Fruit fly (Drosophila melanogaster) whole organism, embryonic: ENCODE measurements around the gene vih.

ENCODE experiments used
- Ada2b ChIP-seq: fragments of 200-800 bp; sonication (Bioruptor generic); IDR thresholded peaks from 2 replicates; pipeline ENCODE4 v1.3.6; 2022; ENCODE audit warnings: missing biosample characterization, missing genetic modification characterization
- B-H1 ChIP-seq: fragments of 200-800 bp; sonication (Bioruptor generic); IDR thresholded peaks from 3 replicates; pipeline ENCODE4 v1.3.6; 2022; ENCODE audit warnings: missing biosample characterization, missing genetic modification characterization
- B-H2 ChIP-seq: fragments of 200-800 bp; sonication (Bioruptor generic); optimal IDR thresholded peaks from 2 replicates; lab custom pipeline; 2018; ENCODE audit warnings: missing biosample characterization, mild to moderate bottlenecking, missing genetic modification characterization
- Bgb ChIP-seq: fragments of 200-800 bp; sonication (Bioruptor generic); IDR thresholded peaks from 2 replicates; pipeline ENCODE4 v1.3.6; 2022; ENCODE audit warnings: missing biosample characterization, missing genetic modification characterization; ENCODE audit not compliant: partially characterized antibody
- CG11085 ChIP-seq: fragments of 200-800 bp; sonication (Bioruptor generic); IDR thresholded peaks from 2 replicates; pipeline ENCODE4 v1.3.6; 2022; ENCODE audit warnings: missing biosample characterization, missing genetic modification characterization
- CG11560 ChIP-seq: fragments of 200-800 bp; sonication (Bioruptor generic); IDR thresholded peaks from 3 replicates; pipeline ENCODE4 v1.3.6; 2022; ENCODE audit warnings: missing biosample characterization, missing genetic modification characterization
- CG12219 ChIP-seq: fragments of 200-800 bp; sonication (Bioruptor generic); optimal IDR thresholded peaks from 3 replicates; lab custom pipeline; 2018; ENCODE audit warnings: missing biosample characterization, mild to moderate bottlenecking, missing genetic modification characterization
- CG14050 ChIP-seq: fragments of 200-800 bp; sonication (Bioruptor generic); IDR thresholded peaks from 3 replicates; pipeline ENCODE4 v1.3.6; 2022; ENCODE audit warnings: missing biosample characterization, missing genetic modification characterization
- CG15269 ChIP-seq: fragments of 200-800 bp; sonication (Bioruptor generic); optimal IDR thresholded peaks from 2 replicates; lab custom pipeline; 2018; ENCODE audit warnings: missing biosample characterization, mild to moderate bottlenecking, missing genetic modification characterization, moderate library complexity
- CG1529 ChIP-seq: fragments of 200-800 bp; sonication (Bioruptor generic); optimal IDR thresholded peaks from 3 replicates; lab custom pipeline; 2018; ENCODE audit warnings: missing biosample characterization, missing genetic modification characterization
- CG16813 ChIP-seq: fragments of 200-800 bp; sonication (Bioruptor generic); IDR thresholded peaks from 3 replicates; pipeline ENCODE4 v1.3.6; 2022; ENCODE audit warnings: missing biosample characterization, missing genetic modification characterization; ENCODE audit not compliant: partially characterized antibody
- CG17829 ChIP-seq: fragments of 200-800 bp; optimal IDR thresholded peaks from 2 replicates; lab custom pipeline; 2019; ENCODE audit warnings: missing biosample characterization, mild to moderate bottlenecking, missing genetic modification characterization, moderate library complexity
- CG1792 ChIP-seq: fragments of 200-800 bp; sonication (Bioruptor generic); optimal IDR thresholded peaks from 2 replicates; lab custom pipeline; 2016; ENCODE audit warnings: missing biosample characterization, missing genetic modification characterization
- CG2678 ChIP-seq: fragments of 200-800 bp; sonication (Bioruptor generic); optimal IDR thresholded peaks from 3 replicates; lab custom pipeline; 2019; ENCODE audit warnings: missing biosample characterization, mild to moderate bottlenecking, missing genetic modification characterization, moderate library complexity
- CG32532 ChIP-seq: fragments of 200-800 bp; sonication (Bioruptor generic); IDR thresholded peaks from 2 replicates; pipeline ENCODE4 v1.3.6; 2022; ENCODE audit warnings: missing biosample characterization, missing genetic modification characterization
- CG43689 ChIP-seq: fragments of 200-800 bp; sonication (Bioruptor generic); IDR thresholded peaks from 2 replicates; pipeline ENCODE4 v1.3.6; 2022; ENCODE audit warnings: missing biosample characterization, missing genetic modification characterization
- CG6175 ChIP-seq: fragments of 200-800 bp; sonication (Bioruptor generic); IDR thresholded peaks from 3 replicates; pipeline ENCODE4 v1.3.6; 2022; ENCODE audit warnings: missing biosample characterization, missing genetic modification characterization
- CG6272 ChIP-seq: fragments of 200-800 bp; sonication (Bioruptor generic); IDR thresholded peaks from 2 replicates; pipeline ENCODE4 v1.3.6; 2022; ENCODE audit warnings: missing biosample characterization, missing genetic modification characterization
- CG6683 ChIP-seq: fragments of 200-800 bp; sonication (Bioruptor generic); optimal IDR thresholded peaks from 2 replicates; lab custom pipeline; 2017; ENCODE audit warnings: missing biosample characterization, mild to moderate bottlenecking, missing genetic modification characterization, missing genetic modification reagents
- CG7372 ChIP-seq: fragments of 200-800 bp; sonication (Bioruptor generic); IDR thresholded peaks from 2 replicates; pipeline ENCODE4 v1.3.6; 2022; ENCODE audit warnings: missing biosample characterization, missing genetic modification characterization
- Camta ChIP-seq: fragments of 200-800 bp; sonication (Bioruptor generic); optimal IDR thresholded peaks from 2 replicates; lab custom pipeline; 2016; ENCODE audit warnings: missing biosample characterization, missing genetic modification characterization
- CoRest ChIP-seq: fragments of 200-800 bp; sonication (Bioruptor generic); optimal IDR thresholded peaks from 3 replicates; lab custom pipeline; 2018; ENCODE audit warnings: missing biosample characterization, mild to moderate bottlenecking, missing genetic modification characterization, moderate library complexity
- Drgx ChIP-seq: fragments of 200-800 bp; sonication (Bioruptor generic); IDR thresholded peaks from 2 replicates; pipeline ENCODE4 v1.3.6; 2022; ENCODE audit warnings: missing biosample characterization, missing genetic modification characterization
- Eip74EF ChIP-seq, 2 experiments: fragments of 200-800 bp in 1 of 2; fragments of >200 bp in 1 of 2; sonication (Bioruptor generic) in 1 of 2; optimal IDR thresholded peaks; 2 replicates each; lab custom pipeline; 2017 to 2019; ENCODE audit warnings: missing biosample characterization in 2 of 2, missing genetic modification characterization in 2 of 2, mild to moderate bottlenecking in 1 of 2, moderate library complexity in 1 of 2
- H2.0 ChIP-seq: fragments of 200-800 bp; sonication (Bioruptor generic); IDR thresholded peaks from 2 replicates; pipeline ENCODE4 v1.3.6; 2022; ENCODE audit warnings: missing biosample characterization, missing genetic modification characterization
- HmgZ ChIP-seq: fragments of 200-800 bp; sonication (Bioruptor generic); optimal IDR thresholded peaks from 2 replicates; lab custom pipeline; 2018; ENCODE audit warnings: missing biosample characterization, mild to moderate bottlenecking, missing genetic modification characterization
- Myb ChIP-seq: fragments of 200-800 bp; sonication (Bioruptor generic); optimal IDR thresholded peaks from 2 replicates; lab custom pipeline; 2016; ENCODE audit warnings: missing biosample characterization, missing genetic modification characterization
- NC2α ChIP-seq: fragments of 200-800 bp; sonication (Bioruptor generic); optimal IDR thresholded peaks from 2 replicates; lab custom pipeline; 2016; ENCODE audit warnings: missing biosample characterization, missing genetic modification characterization
- NC2β ChIP-seq: fragments of 200-800 bp; sonication (Bioruptor generic); optimal IDR thresholded peaks from 2 replicates; lab custom pipeline; 2016; ENCODE audit warnings: missing biosample characterization, missing genetic modification characterization
- Neu2 ChIP-seq: fragments of 200-800 bp; sonication (Bioruptor generic); optimal IDR thresholded peaks from 3 replicates; lab custom pipeline; 2016; ENCODE audit warnings: missing biosample characterization, missing genetic modification characterization, borderline replicate concordance
- Nf-YB ChIP-seq: fragments of 200-800 bp; sonication (Bioruptor generic); optimal IDR thresholded peaks from 3 replicates; lab custom pipeline; 2019; ENCODE audit warnings: missing biosample characterization, mild to moderate bottlenecking, missing genetic modification characterization, moderate library complexity
- Ptx1 ChIP-seq: fragments of 200-800 bp; sonication (Bioruptor generic); IDR thresholded peaks from 2 replicates; pipeline ENCODE4 v1.3.6; 2022; ENCODE audit warnings: missing biosample characterization, missing genetic modification characterization
- Rfx ChIP-seq: fragments of 200-800 bp; sonication (Bioruptor generic); IDR thresholded peaks from 2 replicates; pipeline ENCODE4 v1.3.6; 2022; ENCODE audit warnings: missing biosample characterization, missing genetic modification characterization
- Stat92E ChIP-seq, 3 experiments: fragments of >200 bp in 2 of 3; fragments of 200-800 bp in 1 of 3; sonication (Bioruptor generic) in 1 of 3; optimal IDR thresholded peaks; 2 replicates each; lab custom pipeline; 2017 to 2019; ENCODE audit warnings: missing biosample characterization in 3 of 3, missing genetic modification characterization in 3 of 3, mild to moderate bottlenecking in 1 of 3, moderate library complexity in 1 of 3
- ab ChIP-seq: fragments of 200-800 bp; sonication (Bioruptor generic); optimal IDR thresholded peaks from 2 replicates; lab custom pipeline; 2016; ENCODE audit warnings: missing biosample characterization, missing genetic modification characterization
- amos ChIP-seq: fragments of 200-800 bp; sonication (Bioruptor generic); IDR thresholded peaks from 2 replicates; pipeline ENCODE4 v1.3.6; 2022; ENCODE audit warnings: missing biosample characterization, missing genetic modification characterization; ENCODE audit not compliant: partially characterized antibody
- aop ChIP-seq: fragments of 200-800 bp; sonication (Bioruptor generic); IDR thresholded peaks from 2 replicates; pipeline ENCODE4 v1.3.6; 2022; ENCODE audit warnings: missing biosample characterization, missing genetic modification characterization
- ato ChIP-seq: fragments of 200-800 bp; sonication (Bioruptor generic); IDR thresholded peaks from 2 replicates; pipeline ENCODE4 v1.3.6; 2022; ENCODE audit warnings: missing biosample characterization, missing genetic modification characterization; ENCODE audit not compliant: partially characterized antibody
- cg ChIP-seq: fragments of 200-800 bp; sonication (Bioruptor generic); optimal IDR thresholded peaks from 3 replicates; lab custom pipeline; 2019; ENCODE audit warnings: missing biosample characterization, mild to moderate bottlenecking, missing genetic modification characterization, moderate library complexity
- dimm ChIP-seq: fragments of 200-800 bp; sonication (Bioruptor generic); IDR thresholded peaks from 2 replicates; pipeline ENCODE4 v1.3.6; 2022; ENCODE audit warnings: missing biosample characterization, missing genetic modification characterization
- gt ChIP-seq: fragments of 200-800 bp; sonication (Bioruptor generic); IDR thresholded peaks from 2 replicates; pipeline ENCODE4 v1.3.6; 2022; ENCODE audit warnings: missing biosample characterization, missing genetic modification characterization
- insv ChIP-seq, 2 experiments: fragments of 200-800 bp; sonication (Bioruptor generic); optimal IDR thresholded peaks; 3 replicates each; lab custom pipeline; 2016 to 2018; ENCODE audit warnings: missing biosample characterization in 2 of 2, missing genetic modification characterization in 2 of 2
- jigr1 ChIP-seq: fragments of 200-800 bp; sonication (Bioruptor generic); IDR thresholded peaks from 3 replicates; pipeline ENCODE4 v1.3.6; 2022; ENCODE audit warnings: missing biosample characterization, missing genetic modification characterization
- nerfin-1 ChIP-seq: fragments of 200-800 bp; sonication (Bioruptor generic); optimal IDR thresholded peaks from 3 replicates; lab custom pipeline; 2019; ENCODE audit warnings: missing biosample characterization, mild to moderate bottlenecking, missing genetic modification characterization, moderate library complexity
- peb ChIP-seq: fragments of 200-800 bp; sonication (Bioruptor generic); IDR thresholded peaks from 2 replicates; pipeline ENCODE4 v1.3.6; 2022; ENCODE audit warnings: missing biosample characterization, missing genetic modification characterization
- pho ChIP-seq: fragments of 200-800 bp; sonication (Bioruptor generic); optimal IDR thresholded peaks from 2 replicates; lab custom pipeline; 2016; ENCODE audit warnings: missing biosample characterization, missing genetic modification characterization
- slp2 ChIP-seq: fragments of 200-800 bp; sonication (Bioruptor generic); optimal IDR thresholded peaks from 2 replicates; lab custom pipeline; 2016; ENCODE audit warnings: missing biosample characterization, missing genetic modification characterization
- tap ChIP-seq: fragments of 200-800 bp; optimal IDR thresholded peaks from 3 replicates; lab custom pipeline; 2019; ENCODE audit warnings: missing biosample characterization, mild to moderate bottlenecking, missing genetic modification characterization, moderate library complexity
- vvl ChIP-seq: fragments of 200-800 bp; sonication (Bioruptor generic); IDR thresholded peaks from 2 replicates; pipeline ENCODE4 v1.3.6; 2022; ENCODE audit warnings: missing biosample characterization, missing genetic modification characterization

Gene vih

dm6 chr3L:12503865-12504650 is at the start of gene vih, which contains the start of gene CG10646 (continued):
- TF ChIP-seq slp2 (GFP tag; lab: Kevin White, UChicago) = no peak
- no peak for TF ChIP-seq CG43689 (GFP tag; lab: Robert Waterston, UW)
- TF ChIP-seq aop (GFP tag; lab: Robert Waterston, UW) = no peak
- peak; percentile 59 for TF ChIP-seq CoRest (tag; lab: Kevin White, UChicago)
- TF ChIP-seq dimm (GFP tag; lab: Robert Waterston, UW) = no peak
- TF ChIP-seq CG6683 (GFP tag; lab: Kevin White, UChicago) = no peak
- TF ChIP-seq Neu2 (GFP tag; lab: Kevin White, UChicago) = no peak
- no peak for TF ChIP-seq ato (GFP tag; lab: Robert Waterston, UW)
- TF ChIP-seq CG15269 (tag; lab: Kevin White, UChicago) = peak; percentile 43
- no peak for TF ChIP-seq CG6272 (GFP tag; lab: Robert Waterston, UW)
- no peak for TF ChIP-seq CG6175 (GFP tag; lab: Robert Waterston, UW)
- peak; percentile 4 for TF ChIP-seq tap (tag; lab: Kevin White, UChicago)
- no peak for TF ChIP-seq peb (GFP tag; lab: Robert Waterston, UW)
- no peak for TF ChIP-seq CG7372
- no peak for TF ChIP-seq CG12219
- TF ChIP-seq amos (GFP tag; lab: Robert Waterston, UW) = no peak; the same call in 1 of the 2 replicates
- no peak for TF ChIP-seq pho (GFP tag; lab: Kevin White, UChicago)
- TF ChIP-seq Drgx (GFP tag; lab: Robert Waterston, UW) = no peak
- TF ChIP-seq nerfin-1 (tag; lab: Kevin White, UChicago) = peak; percentile 21
- TF ChIP-seq NC2α (GFP tag; lab: Kevin White, UChicago) = no peak
- no peak for TF ChIP-seq cg
- 0 out of 2 replicates have a peak, but pooled peaks have one; percentile 18 for TF ChIP-seq Ada2b
- peak; percentile 90 for TF ChIP-seq Myb
- peak; percentile 17; the same call in 1 of the 2 replicates for TF ChIP-seq Bgb (GFP tag; lab: Robert Waterston, UW)
- peak; percentile 70 for TF ChIP-seq CG17829 (tag; lab: Kevin White, UChicago)
- TF ChIP-seq H2.0 (GFP tag; lab: Robert Waterston, UW) = peak; percentile 31; the same call in 1 of the 2 replicates
- peak; percentile 9; the same call in 1 of the 2 replicates for TF ChIP-seq vvl (GFP tag; lab: Robert Waterston, UW)
- TF ChIP-seq CG11560 (tag; lab: Robert Waterston, UW) = no peak
- peak; percentile 53 for TF ChIP-seq Rfx (GFP tag; lab: Robert Waterston, UW)
- peak; percentile 39 for TF ChIP-seq B-H2 (GFP tag; lab: Kevin White, UChicago)
- TF ChIP-seq CG11085 (GFP tag; lab: Robert Waterston, UW) = no peak
- TF ChIP-seq CG32532 (GFP tag; lab: Robert Waterston, UW) = no peak
- peak; percentile 29 for TF ChIP-seq Camta
- no peak for TF ChIP-seq CG16813
- TF ChIP-seq Eip74EF (GFP tag; optimal IDR thresholded peaks at IDR 0.05; lab: Kevin White, UChicago) = peak in 1 of 2 experiments; percentile 0
- peak; percentile 15 for TF ChIP-seq Nf-YB (GFP tag; lab: Kevin White, UChicago)
- TF ChIP-seq ab (GFP tag; lab: Kevin White, UChicago) = no peak
- TF ChIP-seq HmgZ = peak; percentile 28
- TF ChIP-seq Stat92E (GFP tag; optimal IDR thresholded peaks at IDR 0.05; lab: Kevin White, UChicago) = no peak
- TF ChIP-seq CG14050 = no peak
- TF ChIP-seq insv (GFP tag; optimal IDR thresholded peaks at IDR 0.05; lab: Kevin White, UChicago) = peak in 1 of 2 experiments; percentile 39
- TF ChIP-seq B-H1 (GFP tag; lab: Robert Waterston, UW) = no peak
- TF ChIP-seq NC2β (GFP tag; lab: Kevin White, UChicago) = no peak
- no peak for TF ChIP-seq CG1529 (GFP tag; lab: Kevin White, UChicago)
- peak; percentile 39; the same call in 1 of the 2 replicates for TF ChIP-seq Ptx1
- no peak for TF ChIP-seq jigr1 (GFP tag; lab: Robert Waterston, UW)
- TF ChIP-seq CG2678 (tag; lab: Kevin White, UChicago) = peak; percentile 57
- no peak for TF ChIP-seq gt (GFP tag; lab: Robert Waterston, UW)
- no peak for TF ChIP-seq CG1792 (GFP tag; lab: Kevin White, UChicago)
